Worm (Caenorhabditis elegans) whole organism, L3 larva: Measurements from ENCODE around the gene K07F5.15.

ENCODE experiments used
- aly-2 ChIP-seq: fragments of 150-350 bp; optimal IDR thresholded peaks from 2 replicates; lab custom pipeline; 2014; ENCODE audit warnings: missing biosample characterization, missing genetic modification characterization
- ama-1 ChIP-seq: fragments of 150-350 bp; optimal IDR thresholded peaks from 2 replicates; lab custom pipeline; 2018
- ceh-16 ChIP-seq: sonication (generic microtip); optimal IDR thresholded peaks from 2 replicates; lab custom pipeline; 2017; ENCODE audit warnings: missing biosample characterization, missing genetic modification characterization
- ceh-82 ChIP-seq: fragments of 150-350 bp; optimal IDR thresholded peaks from 2 replicates; lab custom pipeline; 2014; ENCODE audit warnings: missing biosample characterization, missing genetic modification characterization
- fkh-10 ChIP-seq: sonication (generic microtip); optimal IDR thresholded peaks from 2 replicates; lab custom pipeline; 2017; ENCODE audit warnings: missing biosample characterization, missing genetic modification reagents, missing genetic modification characterization
- lin-39 ChIP-seq: fragments of 150-350 bp; optimal IDR thresholded peaks from 2 replicates; lab custom pipeline; 2018; ENCODE audit warnings: missing biosample characterization, missing genetic modification reagents, missing genetic modification characterization
- mml-1 ChIP-seq: fragments of 150-350 bp; sonication (generic microtip); optimal IDR thresholded peaks from 3 replicates; lab custom pipeline; 2014; ENCODE audit warnings: missing biosample characterization, missing genetic modification characterization
- nhr-237 ChIP-seq: fragments of 150-350 bp; optimal IDR thresholded peaks from 2 replicates; lab custom pipeline; 2014; ENCODE audit warnings: missing biosample characterization, missing genetic modification characterization
- nhr-67 ChIP-seq: fragments of 150-350 bp; optimal IDR thresholded peaks from 2 replicates; lab custom pipeline; 2014; ENCODE audit warnings: missing biosample characterization, missing genetic modification characterization
- nhr-77 ChIP-seq: fragments of 150-350 bp; optimal IDR thresholded peaks from 2 replicates; lab custom pipeline; 2014; ENCODE audit warnings: missing biosample characterization, missing genetic modification characterization
- skn-1 ChIP-seq: fragments of 150-350 bp; optimal IDR thresholded peaks from 2 replicates; lab custom pipeline; 2014; ENCODE audit warnings: missing biosample characterization, missing genetic modification characterization
- unc-62 ChIP-seq: fragments of 150-350 bp; sonication (generic microtip); optimal IDR thresholded peaks from 4 replicates; lab custom pipeline; 2014; ENCODE audit warnings: missing biosample characterization, missing genetic modification reagents, missing genetic modification characterization
- ztf-11 ChIP-seq: fragments of 150-350 bp; optimal IDR thresholded peaks from 2 replicates; lab custom pipeline; 2014; ENCODE audit warnings: missing biosample characterization, missing genetic modification characterization

- no peak for TF ChIP-seq fkh-10
- no peak for TF ChIP-seq ztf-11 (tag; lab: Kevin White, UChicago)
- peak; percentile 3 for TF ChIP-seq unc-62 (GFP tag; lab: Kevin White, UChicago)
- no peak for TF ChIP-seq skn-1
- no peak for TF ChIP-seq nhr-77 (tag; lab: Kevin White, UChicago)
- TF ChIP-seq nhr-237 (tag; lab: Kevin White, UChicago): no peak
- TF ChIP-seq nhr-67 (tag; lab: Kevin White, UChicago): no peak
- no peak for TF ChIP-seq aly-2
- TF ChIP-seq ama-1 (lab: Kevin White, UChicago): no peak
- TF ChIP-seq lin-39: no peak
- no peak for TF ChIP-seq mml-1 (tag; lab: Kevin White, UChicago)
- TF ChIP-seq ceh-16 (tag; lab: Kevin White, UChicago): no peak
- no peak for TF ChIP-seq ceh-82
Measured at ce11 chrIV:9867915-9868314, 3.0 kb downstream of the K07F5.15 start.
